Fruit fly (Drosophila melanogaster): ENCODE measurements around the gene prt.
A peak's percentile ranks its signal among the peaks of the same experiment; 100 is the strongest.

The prt gene

DNA sequence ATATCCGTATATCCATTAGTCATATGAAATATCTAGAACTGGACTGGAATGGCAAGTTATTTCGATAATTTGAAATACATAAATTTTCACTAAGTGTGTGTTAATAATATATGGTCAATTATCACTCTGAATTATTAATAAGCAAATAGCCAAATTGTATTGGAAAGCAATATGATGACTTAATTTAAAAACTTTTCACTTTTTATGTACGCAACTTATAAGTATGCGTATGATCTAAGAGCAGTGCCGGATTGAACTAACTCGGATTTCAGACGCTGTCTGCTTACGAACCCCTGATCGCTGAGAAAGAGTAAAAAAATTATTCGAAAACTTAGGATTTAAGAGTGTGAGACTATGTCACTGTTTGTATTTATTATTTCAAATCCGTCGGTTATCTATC lies 22.7 kb upstream of the prt start, which contains the start of gene CG10232:
CG10232 (minus strand) TSS at position 101 of the 400 bp plus-strand sequence.
- TF ChIP-seq Myc (optimal IDR thresholded peaks at IDR 0.05) (no peak), Dif (GFP tag; optimal IDR thresholded peaks at IDR 0.05; ENCODE audit: partially characterized antibody) (no peak), h (GFP tag; optimal IDR thresholded peaks at IDR 0.05) (no peak), Rel (GFP tag; optimal IDR thresholded peaks at IDR 0.05) (no peak), Rel (tag; optimal IDR thresholded peaks at IDR 0.05) (no peak), GATAd (GFP tag; optimal IDR thresholded peaks at IDR 0.05) (no peak), Hr78 (GFP tag; optimal IDR thresholded peaks at IDR 0.05) (no peak), lola (GFP tag; optimal IDR thresholded peaks at IDR 0.05) (no peak), dmrt93B (GFP tag; optimal IDR thresholded peaks at IDR 0.05) (no peak), woc (GFP tag; optimal IDR thresholded peaks at IDR 0.05) (no peak), br (GFP tag; optimal IDR thresholded peaks at IDR 0.05) (no peak), sv (GFP tag; optimal IDR thresholded peaks at IDR 0.05) (no peak), ey (GFP tag; optimal IDR thresholded peaks at IDR 0.05) (no peak), psq (GFP tag; optimal IDR thresholded peaks at IDR 0.05) (no peak), Hnf4 (GFP tag; optimal IDR thresholded peaks at IDR 0.05) (no peak), N (GFP tag; optimal IDR thresholded peaks at IDR 0.05) (no peak), Abd-B (GFP tag; optimal IDR thresholded peaks at IDR 0.05) (no peak), CrebA (GFP tag; optimal IDR thresholded peaks at IDR 0.05; ENCODE audit: borderline replicate concordance) (no peak), CG32264 (GFP tag; optimal IDR thresholded peaks at IDR 0.05) (no peak), OdsH (GFP tag; optimal IDR thresholded peaks at IDR 0.05) (no peak)

DNA sequence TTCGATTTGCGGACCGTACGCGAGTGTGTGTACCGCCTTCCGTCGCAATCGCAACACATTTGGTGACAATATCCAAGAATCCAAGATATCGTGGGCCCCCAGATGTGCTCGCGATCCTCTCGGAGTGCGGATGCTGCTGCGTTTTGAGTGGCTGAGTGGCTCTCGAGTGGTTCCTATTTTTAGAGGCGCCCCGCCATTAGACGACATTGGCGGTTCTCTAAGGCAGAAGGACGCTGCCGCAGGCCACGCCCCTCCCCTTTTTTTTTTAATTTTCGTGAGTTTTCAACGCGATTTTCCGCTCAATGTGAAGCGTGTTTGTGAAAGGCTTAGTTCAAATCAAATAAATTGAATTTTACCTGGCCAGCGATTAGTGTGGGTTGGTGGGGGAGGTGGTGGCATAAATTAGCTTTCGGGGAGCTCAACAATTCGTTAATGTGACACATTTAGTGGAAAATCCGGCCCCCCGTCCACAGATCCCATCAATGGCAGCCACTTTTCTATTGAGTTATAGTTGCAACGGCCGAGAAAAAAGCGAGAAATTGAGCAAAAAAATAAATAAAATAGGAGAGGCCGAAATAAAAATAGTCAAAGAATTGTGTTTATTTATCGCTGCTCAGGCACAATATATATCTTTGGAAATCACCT lies 19.6 kb upstream of the prt start, which contains the start of gene nau:
nau (minus strand) TSS at position 61 of the 645 bp plus-strand sequence.
- no peak for TF ChIP-seq CrebA (GFP tag; optimal IDR thresholded peaks at IDR 0.05; ENCODE audit: borderline replicate concordance)
- TF ChIP-seq Jra (GFP tag; optimal IDR thresholded peaks at IDR 0.05): no peak
- TF ChIP-seq pan (optimal IDR thresholded peaks at IDR 0.05): no peak
- no peak for TF ChIP-seq h (GFP tag; optimal IDR thresholded peaks at IDR 0.05)
- TF ChIP-seq Hr78 (GFP tag; optimal IDR thresholded peaks at IDR 0.05): no peak
- TF ChIP-seq br (GFP tag; optimal IDR thresholded peaks at IDR 0.05): no peak
- no peak for TF ChIP-seq Myc (optimal IDR thresholded peaks at IDR 0.05)
- TF ChIP-seq Hr83 (GFP tag; optimal IDR thresholded peaks at IDR 0.05; ENCODE audit: poor library complexity, severe bottlenecking): no peak
- no peak for TF ChIP-seq fru (GFP tag; optimal IDR thresholded peaks at IDR 0.05)
- no peak for TF ChIP-seq foxo (GFP tag; optimal IDR thresholded peaks at IDR 0.05)
- no peak for TF ChIP-seq dmrt93B (GFP tag; optimal IDR thresholded peaks at IDR 0.05)
- TF ChIP-seq rgr (GFP tag; optimal IDR thresholded peaks at IDR 0.05): no peak
- no peak for TF ChIP-seq jim (GFP tag; optimal IDR thresholded peaks at IDR 0.05)
- no peak for TF ChIP-seq dl (GFP tag; optimal IDR thresholded peaks at IDR 0.05; ENCODE audit: insufficient read depth in 1 of 2, partially characterized antibody in 2 of 2)
- TF ChIP-seq Abd-B (GFP tag; optimal IDR thresholded peaks at IDR 0.05): no peak

DNA sequence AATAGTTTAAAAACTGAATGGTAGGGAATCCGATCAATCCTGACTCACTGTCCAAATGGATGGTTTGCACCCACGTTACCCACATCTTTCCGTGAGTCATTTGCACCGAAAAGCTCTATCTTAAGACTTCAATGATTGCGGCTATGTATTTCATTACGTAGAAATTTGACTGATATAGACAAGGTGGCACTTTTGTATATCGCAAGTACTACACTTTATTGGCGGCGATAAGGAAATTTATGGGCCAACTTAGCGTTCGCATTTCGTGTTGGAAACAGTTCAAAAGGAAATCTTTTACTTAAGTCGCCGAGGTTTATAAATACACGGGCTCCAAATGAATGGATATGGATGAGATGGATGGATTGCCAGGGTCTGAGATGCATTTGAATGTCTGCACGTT lies 16.0 kb upstream of the prt start:
- TF ChIP-seq usp (GFP tag; optimal IDR thresholded peaks at IDR 0.05) (no peak), CrebA (GFP tag; optimal IDR thresholded peaks at IDR 0.05; ENCODE audit: borderline replicate concordance) (peak; percentile 84)

DNA sequence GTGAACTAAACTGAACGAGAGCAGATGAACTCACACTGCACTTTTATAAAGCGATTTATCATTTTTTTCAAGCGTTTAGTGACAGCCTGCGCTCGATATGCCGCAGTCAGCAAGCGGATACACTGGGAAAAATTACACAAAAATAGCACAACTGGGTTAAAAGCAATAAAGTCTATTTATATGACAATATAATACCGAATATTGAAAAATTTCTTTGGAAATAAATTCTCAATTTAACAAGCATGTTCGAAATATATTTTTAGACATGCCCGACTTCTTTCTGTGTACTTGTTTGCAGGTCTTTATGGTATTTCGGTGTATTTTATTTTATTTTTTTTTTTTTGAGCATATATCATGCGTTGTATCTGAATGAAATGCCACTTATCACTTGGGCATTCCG lies 15.1 kb upstream of the prt start:
- TF ChIP-seq foxo (GFP tag; optimal IDR thresholded peaks at IDR 0.05): peak; percentile 55 to 88
- no peak for TF ChIP-seq usp (GFP tag; optimal IDR thresholded peaks at IDR 0.05)
- TF ChIP-seq Dif (GFP tag; optimal IDR thresholded peaks at IDR 0.05; ENCODE audit: partially characterized antibody): no peak
- peak; percentile 75 for TF ChIP-seq dmrt93B (GFP tag; optimal IDR thresholded peaks at IDR 0.05)
- peak; percentile 87 for TF ChIP-seq rgr (GFP tag; optimal IDR thresholded peaks at IDR 0.05)
- peak; percentile 88 for TF ChIP-seq OdsH (GFP tag; optimal IDR thresholded peaks at IDR 0.05)
- no peak for TF ChIP-seq Vsx2 (GFP tag; optimal IDR thresholded peaks at IDR 0.05; ENCODE audit: partially characterized antibody)
- peak; percentile 91 for TF ChIP-seq Hnf4 (GFP tag; optimal IDR thresholded peaks at IDR 0.05)
- TF ChIP-seq Hr78 (GFP tag; optimal IDR thresholded peaks at IDR 0.05): no peak
- peak; percentile 86 for TF ChIP-seq Sp1 (GFP tag; optimal IDR thresholded peaks at IDR 0.05)
- no peak for TF ChIP-seq lola (GFP tag; optimal IDR thresholded peaks at IDR 0.05)
- TF ChIP-seq dl (GFP tag; optimal IDR thresholded peaks at IDR 0.05; ENCODE audit: insufficient read depth in 1 of 2, partially characterized antibody in 2 of 2): no peak
- peak; percentile 45 for TF ChIP-seq sv (GFP tag; optimal IDR thresholded peaks at IDR 0.05)
- no peak for TF ChIP-seq N (GFP tag; optimal IDR thresholded peaks at IDR 0.05)
- peak; percentile 86 for TF ChIP-seq ey (GFP tag; optimal IDR thresholded peaks at IDR 0.05)
- TF ChIP-seq jim (GFP tag; optimal IDR thresholded peaks at IDR 0.05): no peak
- peak; percentile 72 for TF ChIP-seq brk (GFP tag; optimal IDR thresholded peaks at IDR 0.05)
- TF ChIP-seq pan (optimal IDR thresholded peaks at IDR 0.05): no peak
- peak; percentile 74 for TF ChIP-seq CG9705 (GFP tag; optimal IDR thresholded peaks at IDR 0.05)
- peak; percentile 65 for TF ChIP-seq woc (GFP tag; optimal IDR thresholded peaks at IDR 0.05)
- peak; percentile 65 for TF ChIP-seq sage (GFP tag; optimal IDR thresholded peaks at IDR 0.05)
- TF ChIP-seq CrebA (GFP tag; optimal IDR thresholded peaks at IDR 0.05; ENCODE audit: borderline replicate concordance): no peak
- peak; percentile 87 for TF ChIP-seq fru (GFP tag; optimal IDR thresholded peaks at IDR 0.05)
- TF ChIP-seq dsf (GFP tag; optimal IDR thresholded peaks at IDR 0.05; ENCODE audit: borderline replicate concordance): peak; percentile 37
- no peak for TF ChIP-seq Dfd (GFP tag; optimal IDR thresholded peaks at IDR 0.05)
- TF ChIP-seq Abd-B (GFP tag; optimal IDR thresholded peaks at IDR 0.05): no peak
- TF ChIP-seq br (GFP tag; optimal IDR thresholded peaks at IDR 0.05): peak; percentile 90
- peak; percentile 22 for TF ChIP-seq Rel (GFP tag; optimal IDR thresholded peaks at IDR 0.05)
- peak; percentile 21 for TF ChIP-seq Rel (tag; optimal IDR thresholded peaks at IDR 0.05)
- TF ChIP-seq HLH106 (tag; optimal IDR thresholded peaks at IDR 0.05): peak; percentile 78
- peak; percentile 76 for TF ChIP-seq tai (GFP tag; optimal IDR thresholded peaks at IDR 0.05)
- no peak for TF ChIP-seq Hr83 (GFP tag; optimal IDR thresholded peaks at IDR 0.05; ENCODE audit: poor library complexity, severe bottlenecking)
- TF ChIP-seq CG32264 (GFP tag; optimal IDR thresholded peaks at IDR 0.05): peak; percentile 61
- no peak for TF ChIP-seq Myc (optimal IDR thresholded peaks at IDR 0.05)
- no peak for TF ChIP-seq GATAd (GFP tag; optimal IDR thresholded peaks at IDR 0.05)
